Worm (Caenorhabditis elegans) whole organism, young adult: Measurements from ENCODE around the gene Y41C4A.6.

ENCODE experiments used
- B0261.1 ChIP-seq: sonication (generic microtip); optimal IDR thresholded peaks from 2 replicates; lab custom pipeline; 2016; ENCODE audit warnings: mild to moderate bottlenecking, missing genetic modification characterization, moderate library complexity, missing compliant biosample characterization
- F10E7.11 ChIP-seq: sonication (generic microtip); optimal IDR thresholded peaks from 2 replicates; lab custom pipeline; 2017; ENCODE audit warnings: mild to moderate bottlenecking, missing genetic modification characterization, moderate library complexity, missing compliant biosample characterization
- F37B4.10 ChIP-seq: fragments of 200-800 bp; sonication (Bioruptor generic); IDR thresholded peaks from 2 replicates; pipeline ENCODE4 v1.3.6; 2022; ENCODE audit warnings: missing genetic modification characterization, missing compliant biosample characterization
- F39B2.1 ChIP-seq: fragments of 200-800 bp; sonication (Bioruptor generic); IDR thresholded peaks from 2 replicates; pipeline ENCODE4 v1.3.6; 2022; ENCODE audit warnings: missing genetic modification reagents, missing genetic modification characterization, missing compliant biosample characterization
- K12H6.12 ChIP-seq: fragments of 200-800 bp; sonication (Bioruptor generic); optimal IDR thresholded peaks from 2 replicates; lab custom pipeline; 2018; ENCODE audit warnings: mild to moderate bottlenecking, missing genetic modification characterization, missing compliant biosample characterization
- T26A5.8 ChIP-seq: sonication (generic microtip); optimal IDR thresholded peaks from 2 replicates; lab custom pipeline; 2016; ENCODE audit warnings: missing genetic modification characterization, missing compliant biosample characterization
- Y56A3A.18 ChIP-seq: fragments of 200-800 bp; sonication (Bioruptor generic); IDR thresholded peaks from 2 replicates; pipeline ENCODE4 v1.3.6; 2022; ENCODE audit warnings: missing genetic modification reagents, missing genetic modification characterization, missing compliant biosample characterization
- Y79H2A.3 ChIP-seq: fragments of 200-800 bp; sonication (Bioruptor generic); conservative IDR thresholded peaks from 2 replicates; pipeline ENCODE4 v1.3.6; 2022; ENCODE audit warnings: missing genetic modification reagents, missing genetic modification characterization, missing compliant biosample characterization
- akir-1 ChIP-seq: fragments of 200-800 bp; sonication (Bioruptor generic); optimal IDR thresholded peaks from 2 replicates; lab custom pipeline; 2018; ENCODE audit warnings: mild to moderate bottlenecking, missing genetic modification characterization, moderate library complexity, missing compliant biosample characterization
- ama-1 ChIP-seq, 3 experiments: fragments of 150-350 bp in 1 of 3; sonication (generic microtip) in 2 of 3; optimal IDR thresholded peaks; 2 replicates each; lab custom pipeline; 2014 to 2018; ENCODE audit warnings: missing biosample characterization in 2 of 3, missing genetic modification characterization in 2 of 3, missing genetic modification reagents in 2 of 3
- athp-1 ChIP-seq: sonication (generic microtip); optimal IDR thresholded peaks from 2 replicates; lab custom pipeline; 2017; ENCODE audit warnings: mild to moderate bottlenecking, missing genetic modification characterization, missing compliant biosample characterization
- attf-5 ChIP-seq: fragments of 200-800 bp; sonication (Bioruptor generic); optimal IDR thresholded peaks from 2 replicates; lab custom pipeline; 2018; ENCODE audit warnings: mild to moderate bottlenecking, missing genetic modification characterization, missing compliant biosample characterization
- bed-1 ChIP-seq: fragments of 200-800 bp; sonication (Bioruptor generic); IDR thresholded peaks from 2 replicates; pipeline ENCODE4 v1.3.6; 2022; ENCODE audit warnings: missing genetic modification reagents, missing genetic modification characterization, missing compliant biosample characterization
- bed-2 ChIP-seq: fragments of 200-800 bp; sonication (Bioruptor generic); IDR thresholded peaks from 2 replicates; pipeline ENCODE4 v1.3.6; 2022; ENCODE audit warnings: missing genetic modification reagents, missing genetic modification characterization, missing compliant biosample characterization
- cebp-1 ChIP-seq, 2 experiments: fragments of 200-800 bp in 1 of 2; sonication (Bioruptor generic) in 1 of 2; sonication (generic microtip) in 1 of 2; IDR thresholded peaks in 1 of 2; optimal IDR thresholded peaks in 1 of 2; 2 replicates each; pipeline versions ENCODE4 v1.3.6 to Lab custom; 2017 to 2022; ENCODE audit warnings: missing compliant biosample characterization in 2 of 2, missing genetic modification characterization in 2 of 2, mild to moderate bottlenecking in 1 of 2, missing genetic modification reagents in 1 of 2, moderate library complexity in 1 of 2
- ceh-91 ChIP-seq: fragments of 200-800 bp; sonication (Bioruptor generic); IDR thresholded peaks from 2 replicates; pipeline ENCODE4 v1.3.6; 2022; ENCODE audit warnings: missing genetic modification reagents, missing genetic modification characterization, missing compliant biosample characterization
- dpff-1 ChIP-seq: sonication (generic microtip); optimal IDR thresholded peaks from 2 replicates; lab custom pipeline; 2017; ENCODE audit warnings: mild to moderate bottlenecking, missing genetic modification characterization, missing compliant biosample characterization
- egl-44 ChIP-seq: fragments of 200-800 bp; sonication (Bioruptor generic); IDR thresholded peaks from 2 replicates; pipeline ENCODE4 v1.3.6; 2022; ENCODE audit warnings: missing genetic modification reagents, missing genetic modification characterization, missing compliant biosample characterization
- egrh-3 ChIP-seq: fragments of 200-800 bp; sonication (Bioruptor generic); IDR thresholded peaks from 2 replicates; pipeline ENCODE4 v1.3.6; 2022; ENCODE audit warnings: missing genetic modification reagents, missing genetic modification characterization, missing compliant biosample characterization
- ets-4 ChIP-seq: fragments of 200-800 bp; sonication (Bioruptor generic); optimal IDR thresholded peaks from 2 replicates; lab custom pipeline; 2018; ENCODE audit warnings: mild to moderate bottlenecking, missing genetic modification characterization, missing compliant biosample characterization
- fkh-3 ChIP-seq: sonication (generic microtip); optimal IDR thresholded peaks from 2 replicates; lab custom pipeline; 2016; ENCODE audit warnings: mild to moderate bottlenecking, missing genetic modification characterization, missing compliant biosample characterization
- him-1 ChIP-seq: sonication (generic microtip); optimal IDR thresholded peaks from 2 replicates; lab custom pipeline; 2016; ENCODE audit warnings: missing genotype, missing genetic modification reagents, missing genetic modification characterization, missing compliant biosample characterization
- hrde-1 ChIP-seq: sonication (generic microtip); optimal IDR thresholded peaks from 2 replicates; lab custom pipeline; 2016; ENCODE audit warnings: missing genetic modification characterization, mild to moderate bottlenecking, missing compliant biosample characterization, moderate library complexity, missing genotype, missing genetic modification reagents, borderline replicate concordance
- lag-1 ChIP-seq: fragments of 200-800 bp; sonication (Bioruptor generic); IDR thresholded peaks from 2 replicates; pipeline ENCODE4 v1.3.6; 2022; ENCODE audit warnings: missing genetic modification reagents, missing genetic modification characterization, missing compliant biosample characterization
- let-526 ChIP-seq: fragments of 200-800 bp; sonication (Bioruptor generic); IDR thresholded peaks from 2 replicates; pipeline ENCODE4 v1.3.6; 2022; ENCODE audit warnings: missing genetic modification reagents, missing genetic modification characterization, missing compliant biosample characterization
- lin-26 ChIP-seq: fragments of 200-800 bp; sonication (Bioruptor generic); IDR thresholded peaks from 2 replicates; pipeline ENCODE4 v1.3.6; 2022; ENCODE audit warnings: missing genetic modification reagents, missing genetic modification characterization, missing compliant biosample characterization
- lin-40 ChIP-seq: sonication (generic microtip); optimal IDR thresholded peaks from 2 replicates; lab custom pipeline; 2016; ENCODE audit warnings: missing genetic modification characterization, mild to moderate bottlenecking, missing compliant biosample characterization, missing genotype, missing genetic modification reagents
- lsy-27 ChIP-seq: sonication (generic microtip); optimal IDR thresholded peaks from 2 replicates; lab custom pipeline; 2017; ENCODE audit warnings: missing genetic modification characterization, mild to moderate bottlenecking, missing compliant biosample characterization, antibody characterized with exemption, missing genotype, borderline replicate concordance; ENCODE audit not compliant: insufficient read depth
- madf-10 ChIP-seq: sonication (generic microtip); optimal IDR thresholded peaks from 2 replicates; lab custom pipeline; 2016; ENCODE audit warnings: mild to moderate bottlenecking, missing genetic modification characterization, missing compliant biosample characterization
- madf-6 ChIP-seq: fragments of 200-800 bp; sonication (Bioruptor generic); IDR thresholded peaks from 2 replicates; pipeline ENCODE4 v1.3.6; 2022; ENCODE audit warnings: missing genetic modification reagents, missing genetic modification characterization, missing compliant biosample characterization
- mel-28 ChIP-seq: sonication (generic microtip); optimal IDR thresholded peaks from 2 replicates; lab custom pipeline; 2016; ENCODE audit warnings: borderline replicate concordance, mild to moderate bottlenecking, missing genetic modification characterization, missing compliant biosample characterization
- nfya-2 ChIP-seq: fragments of 200-800 bp; sonication (Bioruptor generic); IDR thresholded peaks from 2 replicates; pipeline ENCODE4 v1.3.6; 2022; ENCODE audit warnings: missing genetic modification reagents, missing genetic modification characterization, missing compliant biosample characterization
- nhr-90 ChIP-seq: sonication (generic microtip); optimal IDR thresholded peaks from 2 replicates; lab custom pipeline; 2016; ENCODE audit warnings: missing genotype, mild to moderate bottlenecking, missing genetic modification characterization, missing compliant biosample characterization
- rcor-1 ChIP-seq: fragments of 200-800 bp; sonication (Bioruptor generic); IDR thresholded peaks from 2 replicates; pipeline ENCODE4 v1.3.6; 2022; ENCODE audit warnings: missing genetic modification reagents, missing genetic modification characterization, missing compliant biosample characterization
- rec-8 ChIP-seq, 2 experiments: sonication (generic microtip); optimal IDR thresholded peaks; 2 replicates each; lab custom pipeline; 2016; ENCODE audit warnings: mild to moderate bottlenecking in 2 of 2, missing genetic modification characterization in 2 of 2, missing genetic modification reagents in 2 of 2, missing genotype in 2 of 2, missing biosample characterization in 1 of 2, missing compliant biosample characterization in 1 of 2, moderate library complexity in 1 of 2
- sdz-38 ChIP-seq: sonication (generic microtip); optimal IDR thresholded peaks from 2 replicates; lab custom pipeline; 2016; ENCODE audit warnings: missing genotype, missing genetic modification characterization, missing compliant biosample characterization
- snpc-1.1 ChIP-seq: sonication (generic microtip); optimal IDR thresholded peaks from 2 replicates; lab custom pipeline; 2017; ENCODE audit warnings: missing genetic modification characterization, mild to moderate bottlenecking, missing compliant biosample characterization, antibody characterized with exemption, moderate library complexity, missing genotype, missing genetic modification reagents; ENCODE audit not compliant: insufficient read depth
- snpc-1.3 ChIP-seq: sonication (generic microtip); optimal IDR thresholded peaks from 2 replicates; lab custom pipeline; 2017; ENCODE audit warnings: missing genetic modification characterization, mild to moderate bottlenecking, missing compliant biosample characterization, antibody characterized with exemption, moderate library complexity, missing genotype, missing genetic modification reagents; ENCODE audit not compliant: insufficient read depth
- snpc-4 ChIP-seq, 5 experiments: fragments of 150-350 bp in 1 of 5; sonication (generic microtip) in 4 of 5; optimal IDR thresholded peaks; 2 replicates each; lab custom pipeline; 2014 to 2018; ENCODE audit warnings: missing genetic modification characterization in 5 of 5, missing biosample characterization in 3 of 5, antibody characterized with exemption in 2 of 5, mild to moderate bottlenecking in 2 of 5, missing compliant biosample characterization in 2 of 5, missing genotype in 2 of 5, moderate library complexity in 2 of 5, missing genetic modification reagents in 1 of 5
- sptf-2 ChIP-seq: fragments of 200-800 bp; sonication (Bioruptor generic); optimal IDR thresholded peaks from 2 replicates; lab custom pipeline; 2018; ENCODE audit warnings: mild to moderate bottlenecking, missing genetic modification characterization, missing compliant biosample characterization
- tbx-9 ChIP-seq: sonication (generic microtip); optimal IDR thresholded peaks from 2 replicates; lab custom pipeline; 2016; ENCODE audit warnings: borderline replicate concordance, missing genetic modification characterization, inconsistent platforms, missing compliant biosample characterization
- xnd-1 ChIP-seq: sonication (generic microtip); optimal IDR thresholded peaks from 2 replicates; lab custom pipeline; 2016; ENCODE audit warnings: missing genotype, missing genetic modification reagents, missing genetic modification characterization, missing compliant biosample characterization
- zfh-2 ChIP-seq: fragments of 200-800 bp; sonication (Bioruptor generic); conservative IDR thresholded peaks from 2 replicates; pipeline ENCODE4 v1.3.6; 2022; ENCODE audit warnings: missing genetic modification reagents, missing genetic modification characterization, missing compliant biosample characterization
- ztf-25 ChIP-seq: fragments of 200-800 bp; sonication (Bioruptor generic); IDR thresholded peaks from 2 replicates; pipeline ENCODE4 v1.3.6; 2022; ENCODE audit warnings: missing genetic modification reagents, missing genetic modification characterization, missing compliant biosample characterization
- ztf-28 ChIP-seq: fragments of 200-800 bp; sonication (Bioruptor generic); IDR thresholded peaks from 2 replicates; pipeline ENCODE4 v1.3.6; 2022; ENCODE audit warnings: missing genetic modification reagents, missing genetic modification characterization, missing compliant biosample characterization

Y41C4A.6 gene

ce11 chrIII:11718548-11718947 is 22.2 kb downstream of the Y41C4A.6 start, which contains the start of gene Y41C4A.9 (continued):
- TF ChIP-seq lin-40 (tag; lab: Kevin White, UChicago) (no peak), dpff-1 (tag; lab: Kevin White, UChicago) (no peak), cebp-1 (GFP tag; IDR thresholded peaks at IDR 0.05; lab: Robert Waterston, UW) (no peak), cebp-1 (tag; optimal IDR thresholded peaks at IDR 0.05; lab: Kevin White, UChicago) (peak; percentile 44), let-526 (no peak), K12H6.12 (tag; lab: Kevin White, UChicago) (no peak), ets-4 (GFP tag; lab: Kevin White, UChicago) (no peak), bed-1 (GFP tag; lab: Robert Waterston, UW) (no peak), snpc-1.1 (tag; lab: Kevin White, UChicago) (peak; percentile 42), bed-2 (GFP tag; lab: Robert Waterston, UW) (no peak), hrde-1 (tag; lab: Kevin White, UChicago) (no peak), rec-8 (tag; optimal IDR thresholded peaks at IDR 0.05; lab: Kevin White, UChicago) (peak in 1 of 2 experiments; percentile 1), akir-1 (GFP tag; lab: Kevin White, UChicago) (no peak), ceh-91 (GFP tag; lab: Robert Waterston, UW) (no peak), Y79H2A.3 (GFP tag; lab: Robert Waterston, UW) (no peak), madf-10 (no peak), sptf-2 (GFP tag; lab: Kevin White, UChicago) (no peak), F39B2.1 (GFP tag; lab: Robert Waterston, UW) (no peak), ztf-25 (no peak), egrh-3 (GFP tag; lab: Robert Waterston, UW) (no peak), F10E7.11 (no peak), xnd-1 (tag; lab: Kevin White, UChicago) (no peak)

ce11 chrIII:11719400-11719875 is 23.1 kb downstream of the Y41C4A.6 start, which contains the start of the genes elb-1 and Y41C4A.11:
TSS of gene elb-1 (minus strand) at chrIII:11719450.
TSS of gene Y41C4A.11 (plus strand) at chrIII:11719860.
- TF ChIP-seq F37B4.10: no peak
- TF ChIP-seq egl-44 (GFP tag; lab: Robert Waterston, UW): no peak
- TF ChIP-seq attf-5 (GFP tag; lab: Kevin White, UChicago): peak; percentile 42
- no peak for TF ChIP-seq tbx-9
- TF ChIP-seq snpc-4 (GFP tag; optimal IDR thresholded peaks at IDR 0.05; lab: Kevin White, UChicago): no peak
- TF ChIP-seq snpc-4 (tag; optimal IDR thresholded peaks at IDR 0.05; lab: Kevin White, UChicago): no peak
- TF ChIP-seq nfya-2: no peak
- no peak for TF ChIP-seq zfh-2 (GFP tag; lab: Robert Waterston, UW)
- TF ChIP-seq ama-1 (optimal IDR thresholded peaks at IDR 0.05; lab: Kevin White, UChicago): no peak
- TF ChIP-seq ama-1 (GFP tag; optimal IDR thresholded peaks at IDR 0.05; lab: Kevin White, UChicago): no peak
- no peak for TF ChIP-seq bed-2 (GFP tag; lab: Robert Waterston, UW)
- TF ChIP-seq T26A5.8 (tag; lab: Kevin White, UChicago): no peak
- no peak for TF ChIP-seq nhr-90 (tag; lab: Kevin White, UChicago)
- no peak for TF ChIP-seq ztf-28 (GFP tag; lab: Robert Waterston, UW)
- TF ChIP-seq lag-1 (GFP tag; lab: Robert Waterston, UW): no peak
- no peak for TF ChIP-seq mel-28 (tag; lab: Kevin White, UChicago)
- TF ChIP-seq madf-6 (GFP tag; lab: Robert Waterston, UW): no peak
- no peak for TF ChIP-seq sdz-38 (tag; lab: Kevin White, UChicago)
- TF ChIP-seq fkh-3: no peak
- no peak for TF ChIP-seq sptf-2 (GFP tag; lab: Kevin White, UChicago)
- no peak for TF ChIP-seq Y79H2A.3 (GFP tag; lab: Robert Waterston, UW)
- no peak for TF ChIP-seq lsy-27 (tag; lab: Kevin White, UChicago)
- TF ChIP-seq Y56A3A.18 (GFP tag; lab: Robert Waterston, UW): no peak
- TF ChIP-seq athp-1 (tag; lab: Kevin White, UChicago): no peak
- TF ChIP-seq lin-26 (GFP tag; lab: Robert Waterston, UW): no peak
- no peak for TF ChIP-seq snpc-1.3 (tag; lab: Kevin White, UChicago)
- TF ChIP-seq him-1: no peak
- TF ChIP-seq B0261.1 (tag; lab: Kevin White, UChicago): no peak
- TF ChIP-seq rcor-1 (GFP tag; lab: Robert Waterston, UW): 0 out of 2 replicates have a peak, but pooled peaks have one; percentile 18
- TF ChIP-seq egrh-3 (GFP tag; lab: Robert Waterston, UW): no peak
